Worm (Caenorhabditis elegans) whole organism, young adult: Measurements from ENCODE around the gene nlp-81.

Source experiments
- F49E8.2 ChIP-seq: sonication (generic microtip); optimal IDR thresholded peaks from 3 replicates; lab custom pipeline; 2017; ENCODE audit warnings: missing genetic modification characterization, mild to moderate bottlenecking, missing compliant biosample characterization, antibody characterized with exemption, moderate library complexity; ENCODE audit not compliant: insufficient read depth
- F57C9.4 ChIP-seq: sonication (generic microtip); optimal IDR thresholded peaks from 2 replicates; lab custom pipeline; 2017; ENCODE audit warnings: mild to moderate bottlenecking, missing genetic modification characterization, missing compliant biosample characterization
- Y53G8AR.9 ChIP-seq: fragments of 200-800 bp; sonication (Bioruptor generic); conservative IDR thresholded peaks from 2 replicates; pipeline ENCODE4 v1.3.6; 2022; ENCODE audit warnings: missing genetic modification reagents, missing genetic modification characterization, missing compliant biosample characterization
- ama-1 ChIP-seq, 3 experiments: fragments of 150-350 bp in 1 of 3; sonication (generic microtip) in 2 of 3; optimal IDR thresholded peaks; 2 replicates each; lab custom pipeline; 2014 to 2018; ENCODE audit warnings: missing biosample characterization in 2 of 3, missing genetic modification characterization in 2 of 3, missing genetic modification reagents in 2 of 3
- ekl-4 ChIP-seq: fragments of 200-800 bp; sonication (Bioruptor generic); IDR thresholded peaks from 2 replicates; pipeline ENCODE4 v1.3.6; 2022; ENCODE audit warnings: missing genetic modification reagents, missing genetic modification characterization, missing compliant biosample characterization
- hmg-1.2 ChIP-seq: fragments of 200-800 bp; sonication (Bioruptor generic); IDR thresholded peaks from 2 replicates; pipeline ENCODE4 v1.3.6; 2022; ENCODE audit warnings: missing genetic modification reagents, missing genetic modification characterization, missing compliant biosample characterization
- snpc-4 ChIP-seq, 5 experiments: fragments of 150-350 bp in 1 of 5; sonication (generic microtip) in 4 of 5; optimal IDR thresholded peaks; 2 replicates each; lab custom pipeline; 2014 to 2018; ENCODE audit warnings: missing genetic modification characterization in 5 of 5, missing biosample characterization in 3 of 5, antibody characterized with exemption in 2 of 5, mild to moderate bottlenecking in 2 of 5, missing compliant biosample characterization in 2 of 5, missing genotype in 2 of 5, moderate library complexity in 2 of 5, missing genetic modification reagents in 1 of 5
- somi-1 ChIP-seq: fragments of 200-800 bp; sonication (Bioruptor generic); optimal IDR thresholded peaks from 2 replicates; lab custom pipeline; 2018; ENCODE audit warnings: mild to moderate bottlenecking, missing genetic modification characterization, missing compliant biosample characterization
- unc-62 ChIP-seq: fragments of 150-350 bp; optimal IDR thresholded peaks from 2 replicates; lab custom pipeline; 2014; ENCODE audit warnings: missing biosample characterization, missing genetic modification reagents, missing genetic modification characterization

- TF ChIP-seq ama-1 (optimal IDR thresholded peaks at IDR 0.05; lab: Kevin White, UChicago) (no peak), ama-1 (GFP tag; optimal IDR thresholded peaks at IDR 0.05; lab: Kevin White, UChicago) (no peak), F49E8.2 (tag; lab: Kevin White, UChicago) (no peak), hmg-1.2 (GFP tag; lab: Robert Waterston, UW) (no peak; the same call in 1 of the 2 replicates), ekl-4 (GFP tag; lab: Robert Waterston, UW) (no peak), Y53G8AR.9 (GFP tag; lab: Robert Waterston, UW) (no peak), unc-62 (no peak), snpc-4 (GFP tag; optimal IDR thresholded peaks at IDR 0.05; lab: Kevin White, UChicago) (no peak), snpc-4 (tag; optimal IDR thresholded peaks at IDR 0.05; lab: Kevin White, UChicago) (no peak), somi-1 (GFP tag; lab: Kevin White, UChicago) (no peak), F57C9.4 (tag; lab: Kevin White, UChicago) (no peak)
Observed at ce11 chrIV:3136493-3136892, 39.4 kb downstream of the nlp-81 start.
